Fruit fly (Drosophila melanogaster): ENCODE measurements around the gene CG13962.

DNA sequence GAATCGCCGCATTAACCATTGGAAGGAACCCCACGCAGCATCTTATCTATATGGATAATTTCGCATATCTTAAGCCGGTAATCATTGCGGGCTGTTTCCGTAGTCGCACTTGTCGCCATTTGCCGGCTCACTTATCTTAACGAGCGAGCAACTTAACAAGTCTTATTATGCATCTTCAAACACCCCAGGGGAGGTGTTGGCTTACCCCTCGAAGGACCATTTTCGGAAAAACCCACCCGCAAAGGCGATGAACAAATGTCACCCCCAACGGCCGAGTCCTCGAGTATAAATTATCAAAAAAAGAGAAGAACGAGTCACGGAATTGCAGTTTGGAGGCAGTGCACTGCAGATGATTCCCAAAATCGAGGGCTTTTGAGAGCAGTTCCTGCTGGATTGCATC lies 15.0 kb upstream of the CG13962 start:
- TF ChIP-seq kay (GFP tag; ENCODE audit: borderline replicate concordance) (no peak), ovo (GFP tag; optimal IDR thresholded peaks at IDR 0.05) (no peak), CG1620 (GFP tag; optimal IDR thresholded peaks at IDR 0.05) (no peak)

Data from whole organism, adult.